Fruit fly (Drosophila melanogaster) whole organism, embryonic: ENCODE data around the gene Ccdc58.

ENCODE experiments used
- Atf6 ChIP-seq: fragments of 200-800 bp; sonication (Bioruptor generic); IDR thresholded peaks from 2 replicates; pipeline ENCODE4 v1.3.6; 2022; ENCODE audit warnings: missing biosample characterization, missing genetic modification characterization
- Blimp-1 ChIP-seq: fragments of 200-800 bp; sonication (Bioruptor generic); optimal IDR thresholded peaks from 3 replicates; lab custom pipeline; 2018; ENCODE audit warnings: missing biosample characterization, missing genetic modification characterization, mild to moderate bottlenecking, moderate library complexity, missing genetic modification reagents
- C15 ChIP-seq: fragments of 200-800 bp; sonication (Bioruptor generic); IDR thresholded peaks from 3 replicates; pipeline ENCODE4 v1.3.6; 2022; ENCODE audit warnings: missing biosample characterization, missing genetic modification characterization
- CG10209 ChIP-seq: fragments of 200-800 bp; sonication (Bioruptor generic); optimal IDR thresholded peaks from 3 replicates; lab custom pipeline; 2017; ENCODE audit warnings: missing biosample characterization, mild to moderate bottlenecking, missing genetic modification characterization, missing genetic modification reagents
- CG10979 ChIP-seq: fragments of 200-800 bp; sonication (Bioruptor generic); optimal IDR thresholded peaks from 2 replicates; lab custom pipeline; 2018; ENCODE audit warnings: missing biosample characterization, mild to moderate bottlenecking, missing genetic modification characterization, moderate library complexity
- CG11696 ChIP-seq: fragments of 200-800 bp; sonication (Bioruptor generic); IDR thresholded peaks from 2 replicates; pipeline ENCODE4 v1.3.6; 2022; ENCODE audit warnings: missing biosample characterization, missing genetic modification characterization
- CG12659 ChIP-seq: fragments of 200-800 bp; sonication (Bioruptor generic); optimal IDR thresholded peaks from 3 replicates; lab custom pipeline; 2017; ENCODE audit warnings: mild to moderate bottlenecking, missing biosample characterization, missing genetic modification reagents, missing genetic modification characterization
- CG14050 ChIP-seq: fragments of 200-800 bp; sonication (Bioruptor generic); IDR thresholded peaks from 3 replicates; pipeline ENCODE4 v1.3.6; 2022; ENCODE audit warnings: missing biosample characterization, missing genetic modification characterization
- CG15514 ChIP-seq: fragments of 200-800 bp; sonication (Bioruptor generic); optimal IDR thresholded peaks from 3 replicates; lab custom pipeline; 2017; ENCODE audit warnings: missing biosample characterization, missing genetic modification characterization, mild to moderate bottlenecking, moderate library complexity, missing genetic modification reagents
- CG16779 ChIP-seq: fragments of 200-800 bp; sonication (Bioruptor generic); IDR thresholded peaks from 2 replicates; pipeline ENCODE4 v1.3.6; 2022; ENCODE audit warnings: missing biosample characterization, missing genetic modification characterization
- CG18619 ChIP-seq: fragments of 200-800 bp; sonication (Bioruptor generic); optimal IDR thresholded peaks from 3 replicates; lab custom pipeline; 2017; ENCODE audit warnings: missing biosample characterization, mild to moderate bottlenecking, missing genetic modification characterization
- CG2199 ChIP-seq: fragments of 200-800 bp; sonication (Bioruptor generic); IDR thresholded peaks from 3 replicates; pipeline ENCODE4 v1.3.6; 2022; ENCODE audit warnings: missing biosample characterization, missing genetic modification characterization
- CG3065 ChIP-seq: fragments of 200-800 bp; sonication (Bioruptor generic); optimal IDR thresholded peaks from 2 replicates; lab custom pipeline; 2016; ENCODE audit warnings: missing biosample characterization, missing genetic modification characterization
- CG31365 ChIP-seq: fragments of 200-800 bp; sonication (Bioruptor generic); optimal IDR thresholded peaks from 2 replicates; lab custom pipeline; 2018; ENCODE audit warnings: missing biosample characterization, mild to moderate bottlenecking, missing genetic modification characterization
- CG3847 ChIP-seq: fragments of 200-800 bp; sonication (Bioruptor generic); IDR thresholded peaks from 2 replicates; pipeline ENCODE4 v1.3.6; 2022; ENCODE audit warnings: missing biosample characterization, missing genetic modification characterization
- CG6175 ChIP-seq: fragments of 200-800 bp; sonication (Bioruptor generic); IDR thresholded peaks from 3 replicates; pipeline ENCODE4 v1.3.6; 2022; ENCODE audit warnings: missing biosample characterization, missing genetic modification characterization
- CG6654 ChIP-seq: fragments of 200-800 bp; sonication (Bioruptor generic); optimal IDR thresholded peaks from 2 replicates; lab custom pipeline; 2017; ENCODE audit warnings: missing biosample characterization, mild to moderate bottlenecking, missing genetic modification characterization
- CG7745 ChIP-seq: fragments of 200-800 bp; sonication (Bioruptor generic); optimal IDR thresholded peaks from 2 replicates; lab custom pipeline; 2018; ENCODE audit warnings: missing biosample characterization, mild to moderate bottlenecking, missing genetic modification characterization, moderate library complexity
- CG8281 ChIP-seq: fragments of 200-800 bp; sonication (Bioruptor generic); optimal IDR thresholded peaks from 2 replicates; lab custom pipeline; 2018; ENCODE audit warnings: missing biosample characterization, mild to moderate bottlenecking, missing genetic modification characterization, moderate library complexity
- CG8388 ChIP-seq: fragments of 200-800 bp; sonication (Bioruptor generic); optimal IDR thresholded peaks from 2 replicates; lab custom pipeline; 2019; ENCODE audit warnings: missing biosample characterization, mild to moderate bottlenecking, missing genetic modification characterization, moderate library complexity
- D ChIP-seq, 2 experiments: fragments of 200-800 bp in 1 of 2; fragments of >200 bp in 1 of 2; sonication (Bioruptor generic) in 1 of 2; optimal IDR thresholded peaks; 2 replicates in 1 of 2; 3 replicates in 1 of 2; lab custom pipeline; 2017; ENCODE audit warnings: mild to moderate bottlenecking in 1 of 2, missing biosample characterization in 1 of 2, missing genetic modification characterization in 1 of 2, missing genetic modification reagents in 1 of 2
- Dfd ChIP-seq, 2 experiments: fragments of >200 bp; optimal IDR thresholded peaks; 2 replicates each; lab custom pipeline; 2017; ENCODE audit warnings: missing biosample characterization in 2 of 2, missing genetic modification characterization in 2 of 2
- Dref ChIP-seq: fragments of 200-800 bp; sonication (Bioruptor generic); IDR thresholded peaks from 2 replicates; pipeline ENCODE4 v1.3.6; 2022; ENCODE audit warnings: missing biosample characterization, missing genetic modification characterization
- Eip74EF ChIP-seq, 2 experiments: fragments of 200-800 bp in 1 of 2; fragments of >200 bp in 1 of 2; sonication (Bioruptor generic) in 1 of 2; optimal IDR thresholded peaks; 2 replicates each; lab custom pipeline; 2017 to 2019; ENCODE audit warnings: missing biosample characterization in 2 of 2, missing genetic modification characterization in 2 of 2, mild to moderate bottlenecking in 1 of 2, moderate library complexity in 1 of 2
- Nf-YA ChIP-seq: fragments of 200-800 bp; sonication (Bioruptor generic); IDR thresholded peaks from 2 replicates; pipeline ENCODE4 v1.3.6; 2022; ENCODE audit warnings: missing biosample characterization, missing genetic modification characterization
- Six4 ChIP-seq: fragments of 200-800 bp; sonication (Bioruptor generic); optimal IDR thresholded peaks from 2 replicates; lab custom pipeline; 2016; ENCODE audit warnings: missing biosample characterization, missing genetic modification characterization
- Spps ChIP-seq: fragments of 200-800 bp; sonication (Bioruptor generic); optimal IDR thresholded peaks from 2 replicates; lab custom pipeline; 2018; ENCODE audit warnings: missing biosample characterization, mild to moderate bottlenecking, missing genetic modification characterization
- Stat92E ChIP-seq, 3 experiments: fragments of >200 bp in 2 of 3; fragments of 200-800 bp in 1 of 3; sonication (Bioruptor generic) in 1 of 3; optimal IDR thresholded peaks; 2 replicates each; lab custom pipeline; 2017 to 2019; ENCODE audit warnings: missing biosample characterization in 3 of 3, missing genetic modification characterization in 3 of 3, mild to moderate bottlenecking in 1 of 3, moderate library complexity in 1 of 3
- abd-A ChIP-seq: fragments of 200-800 bp; sonication (Bioruptor generic); optimal IDR thresholded peaks from 3 replicates; lab custom pipeline; 2019; ENCODE audit warnings: missing biosample characterization, mild to moderate bottlenecking, missing genetic modification characterization, moderate library complexity
- amos ChIP-seq: fragments of 200-800 bp; sonication (Bioruptor generic); IDR thresholded peaks from 2 replicates; pipeline ENCODE4 v1.3.6; 2022; ENCODE audit warnings: missing biosample characterization, missing genetic modification characterization; ENCODE audit not compliant: partially characterized antibody
- bigmax ChIP-seq: fragments of 200-800 bp; sonication (Bioruptor generic); optimal IDR thresholded peaks from 2 replicates; lab custom pipeline; 2018; ENCODE audit warnings: missing biosample characterization, mild to moderate bottlenecking, missing genetic modification characterization
- bsh ChIP-seq, 2 experiments: fragments of 200-800 bp; sonication (Bioruptor generic); optimal IDR thresholded peaks; 2 replicates each; lab custom pipeline; 2017 to 2018; ENCODE audit warnings: mild to moderate bottlenecking in 2 of 2, missing biosample characterization in 2 of 2, missing genetic modification characterization in 2 of 2, moderate library complexity in 1 of 2
- chinmo ChIP-seq: fragments of 200-800 bp; sonication (Bioruptor generic); IDR thresholded peaks from 4 replicates; pipeline ENCODE4 v1.3.6; 2022; ENCODE audit warnings: missing biosample characterization, missing genetic modification characterization; ENCODE audit not compliant: partially characterized antibody
- disco-r ChIP-seq: fragments of 200-800 bp; sonication (Bioruptor generic); optimal IDR thresholded peaks from 2 replicates; lab custom pipeline; 2016; ENCODE audit warnings: missing biosample characterization, missing genetic modification characterization
- dpn ChIP-seq, 2 experiments: fragments of 200-800 bp; sonication (Bioruptor generic); optimal IDR thresholded peaks; 3 replicates each; lab custom pipeline; 2016; ENCODE audit warnings: missing biosample characterization in 2 of 2, missing genetic modification characterization in 2 of 2
- esg ChIP-seq: fragments of 200-800 bp; sonication (Bioruptor generic); conservative IDR thresholded peaks from 2 replicates; pipeline ENCODE4 v1.3.6; 2022; ENCODE audit warnings: missing biosample characterization, missing genetic modification characterization
- ftz-f1 ChIP-seq: fragments of 200-800 bp; sonication (Bioruptor generic); optimal IDR thresholded peaks from 2 replicates; lab custom pipeline; 2016; ENCODE audit warnings: missing biosample characterization, missing genetic modification characterization
- inv ChIP-seq: fragments of 200-800 bp; sonication (Bioruptor generic); IDR thresholded peaks from 2 replicates; pipeline ENCODE4 v1.3.6; 2022; ENCODE audit warnings: missing biosample characterization, missing genetic modification characterization; ENCODE audit not compliant: partially characterized antibody
- lab ChIP-seq: fragments of 200-800 bp; sonication (Bioruptor generic); optimal IDR thresholded peaks from 3 replicates; lab custom pipeline; 2017; ENCODE audit warnings: missing biosample characterization, missing genetic modification characterization, mild to moderate bottlenecking, moderate library complexity, missing genetic modification reagents
- lov ChIP-seq, 2 experiments: fragments of 200-800 bp in 1 of 2; fragments of >200 bp in 1 of 2; sonication (Bioruptor generic) in 1 of 2; IDR thresholded peaks in 1 of 2; optimal IDR thresholded peaks in 1 of 2; 2 replicates in 1 of 2; 3 replicates in 1 of 2; pipeline versions ENCODE4 v1.3.6 to Lab custom; 2017 to 2022; ENCODE audit warnings: missing biosample characterization in 1 of 2, missing genetic modification characterization in 1 of 2
- onecut ChIP-seq: fragments of 200-800 bp; sonication (Bioruptor generic); IDR thresholded peaks from 2 replicates; pipeline ENCODE4 v1.3.6; 2022; ENCODE audit warnings: missing biosample characterization, missing genetic modification characterization
- prd ChIP-seq, 3 experiments: fragments of >200 bp in 2 of 3; fragments of 200-800 bp in 1 of 3; sonication (Bioruptor generic) in 1 of 3; optimal IDR thresholded peaks in 2 of 3; IDR thresholded peaks in 1 of 3; 2 replicates in 2 of 3; 3 replicates in 1 of 3; pipeline versions ENCODE4 v1.3.6 to Lab custom; 2017 to 2022; ENCODE audit warnings: missing biosample characterization in 1 of 3, missing genetic modification characterization in 1 of 3
- sd ChIP-seq: fragments of 200-800 bp; sonication (Bioruptor generic); optimal IDR thresholded peaks from 3 replicates; lab custom pipeline; 2018; ENCODE audit warnings: missing biosample characterization, mild to moderate bottlenecking, missing genetic modification characterization, moderate library complexity
- tll ChIP-seq, 2 experiments: fragments of 200-800 bp in 1 of 2; fragments of >200 bp in 1 of 2; sonication (Bioruptor generic) in 1 of 2; optimal IDR thresholded peaks; 2 replicates each; lab custom pipeline; 2017 to 2019; ENCODE audit warnings: missing biosample characterization in 2 of 2, missing genetic modification characterization in 2 of 2, mild to moderate bottlenecking in 1 of 2, moderate library complexity in 1 of 2
- twi ChIP-seq: fragments of 200-800 bp; optimal IDR thresholded peaks from 2 replicates; lab custom pipeline; 2019; ENCODE audit warnings: missing biosample characterization, mild to moderate bottlenecking, missing genetic modification characterization, moderate library complexity

The Ccdc58 gene

DNA sequence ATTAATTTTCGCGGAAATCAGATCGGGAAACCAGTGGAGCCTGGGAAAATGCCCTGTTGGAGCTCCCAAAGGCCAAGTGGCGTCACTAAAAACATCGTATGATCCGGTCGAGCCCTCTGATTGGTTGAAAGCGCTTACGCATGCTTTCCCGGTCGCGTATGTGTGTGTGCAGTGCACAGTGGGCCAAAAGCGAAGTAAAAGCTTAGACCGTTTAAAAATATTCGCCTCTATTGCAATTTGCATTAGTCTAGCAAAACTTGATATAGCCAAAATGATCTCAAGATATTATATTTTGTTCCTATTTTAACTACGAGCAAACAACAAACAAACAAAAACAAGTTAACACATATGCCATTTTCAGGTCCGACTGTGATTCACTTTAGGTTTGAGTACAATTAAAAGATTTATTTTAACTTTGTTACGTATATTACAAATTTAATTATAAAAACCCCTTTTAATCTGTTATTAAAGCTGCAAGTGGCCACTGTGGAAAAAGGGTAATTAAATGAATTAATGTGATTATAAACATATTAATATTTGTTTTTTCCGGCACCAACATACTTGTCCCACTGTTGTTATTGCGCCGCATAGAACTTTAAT lies 10.7 kb upstream of the Ccdc58 start (continued):
- TF ChIP-seq CG10209 (GFP tag; lab: Kevin White, UChicago) (peak; percentile 88), Spps (peak; percentile 52), Dfd (GFP tag; optimal IDR thresholded peaks at IDR 0.05; lab: Kevin White, UChicago) (no peak), sd (tag; lab: Kevin White, UChicago) (no peak), abd-A (tag; lab: Kevin White, UChicago) (no peak), C15 (GFP tag; lab: Robert Waterston, UW) (0 out of 3 replicates have a peak, but pooled peaks have one; percentile 11), CG12659 (peak; percentile 93), Nf-YA (peak; percentile 89), CG2199 (GFP tag; lab: Robert Waterston, UW) (no peak; the same call in 2 of the 3 replicates), CG10979 (tag; lab: Kevin White, UChicago) (peak; percentile 81), Six4 (GFP tag; lab: Kevin White, UChicago) (peak; percentile 79), amos (GFP tag; lab: Robert Waterston, UW) (no peak; the same call in 1 of the 2 replicates), onecut (GFP tag; lab: Robert Waterston, UW) (peak; percentile 76), tll (GFP tag; optimal IDR thresholded peaks at IDR 0.05; lab: Kevin White, UChicago) (no peak), chinmo (GFP tag; lab: Robert Waterston, UW) (peak; percentile 67; the same call in 1 of the 4 replicates), CG3847 (GFP tag; lab: Robert Waterston, UW) (peak; percentile 74), CG3065 (peak; percentile 51), disco-r (peak; percentile 58), CG8281 (tag; lab: Kevin White, UChicago) (peak; percentile 69), Dref (GFP tag; lab: Robert Waterston, UW) (no peak; the same call in 1 of the 2 replicates), dpn (GFP tag; optimal IDR thresholded peaks at IDR 0.05; lab: Kevin White, UChicago) (peak; percentile 84), esg (peak; percentile 57), CG15514 (no peak), CG16779 (GFP tag; lab: Robert Waterston, UW) (peak; percentile 63; the same call in 1 of the 2 replicates), CG18619 (GFP tag; lab: Kevin White, UChicago) (peak; percentile 90), D (optimal IDR thresholded peaks at IDR 0.05; lab: Kevin White, UChicago) (no peak), D (GFP tag; optimal IDR thresholded peaks at IDR 0.05; lab: Kevin White, UChicago) (peak; percentile 76), ftz-f1 (no peak), lab (GFP tag; lab: Kevin White, UChicago) (peak; percentile 91), Blimp-1 (GFP tag; lab: Kevin White, UChicago) (peak; percentile 74), CG6654 (GFP tag; lab: Kevin White, UChicago) (peak; percentile 66), CG11696 (GFP tag; lab: Robert Waterston, UW) (peak; percentile 24; the same call in 1 of the 2 replicates), CG7745 (tag; lab: Kevin White, UChicago) (no peak), CG31365 (tag; lab: Kevin White, UChicago) (no peak), CG6175 (GFP tag; lab: Robert Waterston, UW) (peak; percentile 66; the same call in 2 of the 3 replicates), Atf6 (peak; percentile 83), inv (peak; percentile 42), Eip74EF (GFP tag; optimal IDR thresholded peaks at IDR 0.05; lab: Kevin White, UChicago) (peak in 1 of 2 experiments; percentile 90), prd (optimal IDR thresholded peaks at IDR 0.05; lab: Kevin White, UChicago) (no peak), prd (GFP tag; IDR thresholded peaks at IDR 0.05; lab: Robert Waterston, UW) (peak; percentile 72; the same call in 2 of the 3 replicates), CG8388 (GFP tag; lab: Kevin White, UChicago) (peak; percentile 72), lov (optimal IDR thresholded peaks at IDR 0.05; lab: Kevin White, UChicago) (no peak), lov (GFP tag; IDR thresholded peaks at IDR 0.05; lab: Robert Waterston, UW) (peak; percentile 84; the same call in 2 of the 3 replicates), twi (tag; lab: Kevin White, UChicago) (peak; percentile 57), Stat92E (GFP tag; optimal IDR thresholded peaks at IDR 0.05; lab: Kevin White, UChicago) (peak in 1 of 3 experiments; percentile 2), CG14050 (GFP tag; lab: Robert Waterston, UW) (peak; percentile 35; the same call in 2 of the 3 replicates), bsh (GFP tag; optimal IDR thresholded peaks at IDR 0.05; lab: Kevin White, UChicago) (peak; percentile 74 to 93), bigmax (GFP tag; lab: Kevin White, UChicago) (no peak)
